Worm (Caenorhabditis elegans): Measurements from ENCODE around the gene adal-1.

adal-1 gene

DNA sequence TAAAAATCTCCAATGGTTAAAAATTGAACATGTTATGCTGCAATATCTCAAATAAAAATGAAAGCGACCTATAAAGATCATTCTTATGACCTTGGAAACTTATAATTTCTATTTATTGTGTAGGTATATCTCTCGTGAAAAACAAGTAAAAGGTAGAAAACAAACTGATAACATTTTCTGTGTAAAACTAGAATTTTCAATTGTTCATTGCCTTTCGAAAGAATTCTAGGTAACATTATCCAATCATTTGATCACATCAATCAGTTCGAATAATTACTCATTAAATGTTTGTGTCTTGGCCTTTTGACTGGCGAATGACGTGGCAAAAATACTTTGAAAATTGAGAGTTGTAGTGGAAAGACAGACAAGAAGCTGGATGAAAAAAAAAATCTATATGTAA, 15.6 kb downstream of the adal-1 start:
- TF ChIP-seq ZK546.5 (tag; optimal IDR thresholded peaks at IDR 0.05) (no peak), egl-27 (tag; optimal IDR thresholded peaks at IDR 0.05) (no peak), egl-5 (tag; optimal IDR thresholded peaks at IDR 0.05) (no peak), snpc-4 (tag; optimal IDR thresholded peaks at IDR 0.05) (no peak), lin-39 (tag; optimal IDR thresholded peaks at IDR 0.05) (no peak), unc-39 (tag; optimal IDR thresholded peaks at IDR 0.05) (no peak), ceh-82 (tag; optimal IDR thresholded peaks at IDR 0.05) (no peak), mml-1 (tag; optimal IDR thresholded peaks at IDR 0.05) (no peak)

DNA sequence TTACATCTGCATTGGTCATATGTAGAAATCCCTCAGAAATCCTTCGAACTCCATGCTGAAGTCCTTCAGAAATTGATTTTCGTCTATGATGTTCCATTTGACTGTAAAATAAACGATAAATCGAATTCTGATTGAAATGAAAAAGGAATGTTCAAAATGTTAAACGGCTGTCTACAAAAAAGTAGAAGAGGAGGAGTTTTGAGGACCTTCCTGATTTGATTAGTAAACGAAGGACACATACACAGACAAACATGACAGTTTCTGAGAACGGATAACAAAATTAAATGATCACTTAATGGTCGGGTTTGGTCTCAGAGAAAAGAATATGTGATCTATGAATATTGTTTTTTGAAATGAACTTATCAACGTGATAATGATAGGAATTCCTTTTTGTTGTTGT, 16.5 kb downstream of the adal-1 start, which contains the start of gene slc-36.5:
TSS of gene slc-36.5 (minus strand) at position 101 of the 400 bp plus-strand sequence.
- TF ChIP-seq R02D3.7 (tag; optimal IDR thresholded peaks at IDR 0.05) (no peak), elt-1 (tag; optimal IDR thresholded peaks at IDR 0.05) (no peak), nhr-237 (tag; optimal IDR thresholded peaks at IDR 0.05) (no peak), nhr-11 (tag; optimal IDR thresholded peaks at IDR 0.05) (no peak), ceh-82 (tag; optimal IDR thresholded peaks at IDR 0.05) (no peak), zag-1 (tag; optimal IDR thresholded peaks at IDR 0.05) (no peak), ZK546.5 (tag; optimal IDR thresholded peaks at IDR 0.05) (no peak), nhr-28 (tag; optimal IDR thresholded peaks at IDR 0.05) (no peak), tbx-2 (tag; optimal IDR thresholded peaks at IDR 0.05) (no peak), nhr-23 (tag; optimal IDR thresholded peaks at IDR 0.05) (no peak), unc-39 (tag; optimal IDR thresholded peaks at IDR 0.05) (no peak), nhr-12 (tag; optimal IDR thresholded peaks at IDR 0.05) (no peak), nhr-25 (tag; optimal IDR thresholded peaks at IDR 0.05) (no peak), egl-5 (tag; optimal IDR thresholded peaks at IDR 0.05) (no peak)

DNA sequence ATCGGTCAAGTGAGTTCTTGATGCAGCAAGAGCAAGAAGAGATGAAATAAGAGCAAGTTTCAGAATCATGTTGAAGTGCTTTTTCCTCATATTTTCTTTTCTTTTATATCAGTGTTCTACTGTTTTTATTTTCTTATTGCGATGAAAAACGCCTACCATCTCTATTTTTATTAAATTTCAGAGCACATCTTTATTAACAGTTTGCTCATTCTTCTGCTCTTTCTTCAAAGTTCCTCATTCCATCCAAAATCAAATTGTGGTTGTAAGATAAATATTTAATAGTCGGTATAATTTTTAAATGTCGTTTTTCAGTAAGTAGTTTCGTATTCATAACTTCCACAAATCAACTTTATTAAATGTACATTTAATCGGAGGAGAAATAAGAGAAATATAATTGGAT, 20.9 kb downstream of the adal-1 start, which contains the start of gene C44B7.5:
TSS of gene C44B7.5 (minus strand) at position 101 of the 400 bp plus-strand sequence.
- TF ChIP-seq ceh-9 (tag; optimal IDR thresholded peaks at IDR 0.05): no peak
- TF ChIP-seq jun-1 (tag; optimal IDR thresholded peaks at IDR 0.05): no peak
- no peak for TF ChIP-seq unc-39 (tag; optimal IDR thresholded peaks at IDR 0.05)
- TF ChIP-seq tbx-2 (tag; optimal IDR thresholded peaks at IDR 0.05): no peak
- no peak for TF ChIP-seq nfya-1 (tag; optimal IDR thresholded peaks at IDR 0.05; ENCODE audit: insufficient read depth)

DNA sequence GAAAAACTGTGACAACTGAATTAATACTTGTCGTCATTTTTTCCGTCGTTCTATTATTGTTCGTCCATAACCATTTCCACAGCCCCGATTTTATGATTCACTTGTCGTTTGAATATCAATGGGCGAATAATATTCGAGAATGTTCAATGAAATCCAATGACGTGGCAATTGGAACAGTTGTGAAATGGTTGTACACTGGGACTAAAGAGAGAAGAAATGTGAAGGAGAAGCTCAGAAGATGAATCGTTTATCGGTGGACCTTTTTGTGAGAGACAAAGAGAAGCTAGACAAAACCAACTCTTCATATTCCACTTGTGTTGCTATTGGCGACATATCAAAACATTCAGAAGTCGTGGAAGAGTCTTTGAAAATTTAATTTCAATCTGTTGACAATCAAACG, 22.6 kb downstream of the adal-1 start, which contains the start of gene clhm-1:
TSS of gene clhm-1 (minus strand) at position 207 of the 400 bp plus-strand sequence.
- TF ChIP-seq lin-39 (tag; optimal IDR thresholded peaks at IDR 0.05) (no peak), unc-62 (GFP tag; optimal IDR thresholded peaks at IDR 0.05) (no peak), nfya-1 (tag; optimal IDR thresholded peaks at IDR 0.05; ENCODE audit: insufficient read depth) (peak; percentile 17)

DNA sequence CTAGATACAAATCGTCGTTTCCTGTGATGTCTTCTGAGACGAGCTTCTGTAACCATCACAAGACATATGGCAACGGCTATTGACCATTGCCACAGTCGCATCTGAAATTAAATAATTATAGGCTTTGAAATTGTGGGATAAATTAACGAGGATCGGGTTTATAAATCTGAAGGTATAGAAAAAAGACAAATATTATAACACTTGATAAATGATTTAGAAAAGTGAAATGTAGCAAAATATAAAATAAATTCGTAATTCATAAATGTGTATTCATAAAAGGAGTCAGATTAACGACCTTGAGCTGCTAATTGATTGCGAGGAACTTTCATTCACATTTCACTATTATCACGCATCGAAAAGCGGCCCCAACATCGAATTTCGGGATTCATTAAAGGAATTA, 29.8 kb downstream of the adal-1 start, which contains the start of gene aff-1:
TSS of gene aff-1 (minus strand) at position 101 of the 400 bp plus-strand sequence.
- TF ChIP-seq lsy-12 (tag; optimal IDR thresholded peaks at IDR 0.05) (no peak), nhr-77 (tag; optimal IDR thresholded peaks at IDR 0.05) (no peak), ztf-11 (tag; optimal IDR thresholded peaks at IDR 0.05) (no peak), daf-12 (tag; optimal IDR thresholded peaks at IDR 0.05) (no peak), mdl-1 (tag; optimal IDR thresholded peaks at IDR 0.05) (no peak)

DNA sequence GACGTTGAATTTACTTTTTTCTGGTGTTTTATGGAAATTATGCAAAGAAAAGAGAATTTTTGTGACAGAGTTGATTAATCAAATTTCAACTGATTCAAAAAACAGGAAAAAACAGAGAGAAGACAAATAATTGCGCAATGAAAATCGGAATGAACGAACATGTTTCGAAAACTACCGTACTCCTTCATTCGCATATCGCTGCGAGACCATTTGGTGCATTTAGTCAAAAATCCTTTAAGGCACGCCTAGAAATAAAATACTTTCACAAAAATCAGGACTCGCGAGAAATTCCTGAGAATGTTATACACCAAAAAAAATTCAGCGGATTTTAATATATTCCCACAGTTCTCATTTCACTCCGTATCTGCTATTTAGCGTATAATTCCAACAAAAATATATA, 33.4 kb downstream of the adal-1 start:
- TF ChIP-seq fkh-2 (tag; optimal IDR thresholded peaks at IDR 0.05) (no peak), ama-1 (optimal IDR thresholded peaks at IDR 0.05) (no peak)

DNA sequence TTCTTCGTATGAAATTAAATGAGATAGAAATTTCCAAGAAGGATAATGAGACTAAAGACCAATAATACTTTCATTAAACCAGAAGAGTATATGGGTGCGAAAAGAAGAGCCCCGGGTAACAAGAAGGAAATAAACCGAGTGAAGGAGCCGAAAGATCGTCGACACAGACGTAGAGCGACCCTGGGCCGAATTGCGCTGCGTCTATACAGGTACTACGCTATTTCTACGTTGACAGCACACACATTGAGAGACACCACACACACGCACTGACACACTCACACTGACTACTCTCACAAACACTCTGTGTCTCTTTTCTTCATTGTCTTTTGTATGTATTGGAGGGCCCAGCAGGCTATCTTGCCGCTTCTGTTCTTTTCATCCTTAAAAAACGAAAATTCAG, 34.6 kb downstream of the adal-1 start:
- TF ChIP-seq nhr-11 (tag; optimal IDR thresholded peaks at IDR 0.05) (no peak), nfya-1 (tag; optimal IDR thresholded peaks at IDR 0.05; ENCODE audit: insufficient read depth) (peak; percentile 43), ceh-9 (tag; optimal IDR thresholded peaks at IDR 0.05) (no peak), elt-1 (tag; optimal IDR thresholded peaks at IDR 0.05) (no peak), ama-1 (optimal IDR thresholded peaks at IDR 0.05) (no peak), nhr-25 (tag; optimal IDR thresholded peaks at IDR 0.05) (no peak), ceh-28 (tag; optimal IDR thresholded peaks at IDR 0.05) (no peak), nhr-237 (tag; optimal IDR thresholded peaks at IDR 0.05) (no peak), sea-2 (GFP tag; optimal IDR thresholded peaks at IDR 0.05) (no peak), nhr-76 (tag; optimal IDR thresholded peaks at IDR 0.05) (no peak), fos-1 (tag; optimal IDR thresholded peaks at IDR 0.05) (no peak), unc-39 (tag; optimal IDR thresholded peaks at IDR 0.05) (no peak), zag-1 (tag; optimal IDR thresholded peaks at IDR 0.05) (no peak), ZK546.5 (tag; optimal IDR thresholded peaks at IDR 0.05) (no peak), snpc-4 (tag; optimal IDR thresholded peaks at IDR 0.05) (peak; percentile 53), ztf-4 (tag; optimal IDR thresholded peaks at IDR 0.05) (no peak), nhr-67 (tag; optimal IDR thresholded peaks at IDR 0.05) (no peak), mdl-1 (tag; optimal IDR thresholded peaks at IDR 0.05) (no peak), nhr-28 (tag; optimal IDR thresholded peaks at IDR 0.05) (no peak), ceh-16 (tag; optimal IDR thresholded peaks at IDR 0.05) (no peak), nhr-77 (tag; optimal IDR thresholded peaks at IDR 0.05) (no peak), elt-3 (tag; optimal IDR thresholded peaks at IDR 0.05) (no peak), egl-27 (tag; optimal IDR thresholded peaks at IDR 0.05) (no peak), mml-1 (tag; optimal IDR thresholded peaks at IDR 0.05) (no peak), lin-15B (tag; optimal IDR thresholded peaks at IDR 0.05) (peak; percentile 8), nhr-12 (tag; optimal IDR thresholded peaks at IDR 0.05) (no peak), fkh-2 (tag; optimal IDR thresholded peaks at IDR 0.05) (no peak), aly-2 (tag; optimal IDR thresholded peaks at IDR 0.05) (no peak)

Measured in whole organism, L3 larva.